Fruit fly (Drosophila melanogaster) whole organism, embryonic: ENCODE data around the gene CG31908.

Experiments used
- Abd-B ChIP-seq: fragments of 200-800 bp; sonication (Bioruptor generic); optimal IDR thresholded peaks from 2 replicates; lab custom pipeline; 2018; ENCODE audit warnings: missing biosample characterization, mild to moderate bottlenecking, missing genetic modification characterization, moderate library complexity
- Aef1 ChIP-seq: fragments of 200-800 bp; sonication (Bioruptor generic); IDR thresholded peaks from 3 replicates; pipeline ENCODE4 v1.3.6; 2022; ENCODE audit warnings: missing biosample characterization, missing genetic modification characterization
- Bteb2 ChIP-seq: fragments of 200-800 bp; sonication (Bioruptor generic); optimal IDR thresholded peaks from 2 replicates; lab custom pipeline; 2016; ENCODE audit warnings: missing biosample characterization, missing genetic modification characterization
- CG10431 ChIP-seq: fragments of 200-800 bp; sonication (Bioruptor generic); optimal IDR thresholded peaks from 3 replicates; lab custom pipeline; 2018; ENCODE audit warnings: missing biosample characterization, mild to moderate bottlenecking, missing genetic modification characterization
- CG10543 ChIP-seq: fragments of 200-800 bp; sonication (Bioruptor generic); optimal IDR thresholded peaks from 3 replicates; lab custom pipeline; 2017; ENCODE audit warnings: missing biosample characterization, mild to moderate bottlenecking, missing genetic modification characterization, moderate library complexity
- CG11247 ChIP-seq: fragments of 200-800 bp; sonication (Bioruptor generic); IDR thresholded peaks from 2 replicates; pipeline ENCODE4 v1.3.6; 2022; ENCODE audit warnings: missing biosample characterization, missing genetic modification characterization
- CG12236 ChIP-seq: fragments of 200-800 bp; sonication (Bioruptor generic); optimal IDR thresholded peaks from 2 replicates; lab custom pipeline; 2016; ENCODE audit warnings: missing biosample characterization, missing genetic modification characterization
- CG15269 ChIP-seq: fragments of 200-800 bp; sonication (Bioruptor generic); optimal IDR thresholded peaks from 2 replicates; lab custom pipeline; 2018; ENCODE audit warnings: missing biosample characterization, mild to moderate bottlenecking, missing genetic modification characterization, moderate library complexity
- CG1603 ChIP-seq: fragments of 200-800 bp; sonication (Bioruptor generic); optimal IDR thresholded peaks from 2 replicates; lab custom pipeline; 2019; ENCODE audit warnings: missing biosample characterization, mild to moderate bottlenecking, missing genetic modification characterization, moderate library complexity
- CG16815 ChIP-seq: fragments of 200-800 bp; sonication (Bioruptor generic); optimal IDR thresholded peaks from 3 replicates; lab custom pipeline; 2017; ENCODE audit warnings: missing biosample characterization, mild to moderate bottlenecking, missing genetic modification characterization
- CG17802 ChIP-seq: fragments of 200-800 bp; sonication (Bioruptor generic); optimal IDR thresholded peaks from 2 replicates; lab custom pipeline; 2018; ENCODE audit warnings: missing biosample characterization, mild to moderate bottlenecking, missing genetic modification characterization, moderate library complexity
- CG18476 ChIP-seq: fragments of 200-800 bp; sonication (Bioruptor generic); optimal IDR thresholded peaks from 2 replicates; lab custom pipeline; 2016; ENCODE audit warnings: missing biosample characterization, mild to moderate bottlenecking, missing genetic modification characterization
- CG2120 ChIP-seq: fragments of 200-800 bp; sonication (Bioruptor generic); optimal IDR thresholded peaks from 3 replicates; lab custom pipeline; 2016; ENCODE audit warnings: missing biosample characterization, missing genetic modification characterization
- CG30431 ChIP-seq: fragments of 200-800 bp; sonication (Bioruptor generic); optimal IDR thresholded peaks from 2 replicates; lab custom pipeline; 2017; ENCODE audit warnings: missing biosample characterization, missing genetic modification characterization
- CG33557 ChIP-seq: fragments of 200-800 bp; sonication (Bioruptor generic); optimal IDR thresholded peaks from 2 replicates; lab custom pipeline; 2019; ENCODE audit warnings: missing biosample characterization, mild to moderate bottlenecking, missing genetic modification characterization, moderate library complexity
- CG34422 ChIP-seq: fragments of 200-800 bp; sonication (Bioruptor generic); IDR thresholded peaks from 3 replicates; pipeline ENCODE4 v1.3.6; 2022; ENCODE audit warnings: missing biosample characterization, missing genetic modification characterization
- CG43689 ChIP-seq: fragments of 200-800 bp; sonication (Bioruptor generic); IDR thresholded peaks from 2 replicates; pipeline ENCODE4 v1.3.6; 2022; ENCODE audit warnings: missing biosample characterization, missing genetic modification characterization
- CG4707 ChIP-seq: fragments of 200-800 bp; sonication (Bioruptor generic); optimal IDR thresholded peaks from 2 replicates; lab custom pipeline; 2018; ENCODE audit warnings: missing biosample characterization, mild to moderate bottlenecking, missing genetic modification characterization, moderate library complexity
- CG5245 ChIP-seq: fragments of 200-800 bp; sonication (Bioruptor generic); optimal IDR thresholded peaks from 3 replicates; lab custom pipeline; 2016; ENCODE audit warnings: missing biosample characterization, missing genetic modification characterization
- CG6813 ChIP-seq: fragments of 200-800 bp; sonication (Bioruptor generic); optimal IDR thresholded peaks from 2 replicates; lab custom pipeline; 2017; ENCODE audit warnings: missing biosample characterization, missing genetic modification characterization, mild to moderate bottlenecking, moderate library complexity, missing genetic modification reagents
- CG6854 ChIP-seq: fragments of 200-800 bp; sonication (Bioruptor generic); optimal IDR thresholded peaks from 3 replicates; lab custom pipeline; 2017; ENCODE audit warnings: missing biosample characterization, mild to moderate bottlenecking, missing genetic modification characterization
- CG7271 ChIP-seq: fragments of 200-800 bp; sonication (Bioruptor generic); optimal IDR thresholded peaks from 2 replicates; lab custom pipeline; 2018; ENCODE audit warnings: missing biosample characterization, mild to moderate bottlenecking, missing genetic modification characterization, moderate library complexity
- CG7372 ChIP-seq: fragments of 200-800 bp; sonication (Bioruptor generic); IDR thresholded peaks from 2 replicates; pipeline ENCODE4 v1.3.6; 2022; ENCODE audit warnings: missing biosample characterization, missing genetic modification characterization
- CG8281 ChIP-seq: fragments of 200-800 bp; sonication (Bioruptor generic); optimal IDR thresholded peaks from 2 replicates; lab custom pipeline; 2018; ENCODE audit warnings: missing biosample characterization, mild to moderate bottlenecking, missing genetic modification characterization, moderate library complexity
- CG8388 ChIP-seq: fragments of 200-800 bp; sonication (Bioruptor generic); optimal IDR thresholded peaks from 2 replicates; lab custom pipeline; 2019; ENCODE audit warnings: missing biosample characterization, mild to moderate bottlenecking, missing genetic modification characterization, moderate library complexity
- CG9932 ChIP-seq: fragments of 200-800 bp; sonication (Bioruptor generic); IDR thresholded peaks from 2 replicates; pipeline ENCODE4 v1.3.6; 2022; ENCODE audit warnings: missing biosample characterization, missing genetic modification characterization
- GATAe ChIP-seq: fragments of 200-800 bp; sonication (Bioruptor generic); conservative IDR thresholded peaks from 2 replicates; pipeline ENCODE4 v1.3.6; 2022; ENCODE audit warnings: missing biosample characterization, missing genetic modification characterization
- H2.0 ChIP-seq: fragments of 200-800 bp; sonication (Bioruptor generic); IDR thresholded peaks from 2 replicates; pipeline ENCODE4 v1.3.6; 2022; ENCODE audit warnings: missing biosample characterization, missing genetic modification characterization
- HmgD ChIP-seq: fragments of 200-800 bp; sonication (Bioruptor generic); optimal IDR thresholded peaks from 3 replicates; lab custom pipeline; 2016; ENCODE audit warnings: missing biosample characterization, missing genetic modification characterization
- MBD-R2 ChIP-seq: fragments of 200-800 bp; sonication (Bioruptor generic); IDR thresholded peaks from 2 replicates; pipeline ENCODE4 v1.3.6; 2022; ENCODE audit warnings: missing biosample characterization, missing genetic modification characterization
- Mad ChIP-seq: fragments of 200-800 bp; sonication (Bioruptor generic); optimal IDR thresholded peaks from 2 replicates; lab custom pipeline; 2016; ENCODE audit warnings: missing biosample characterization, missing genetic modification characterization
- Sox100B ChIP-seq: fragments of 200-800 bp; sonication (Bioruptor generic); optimal IDR thresholded peaks from 3 replicates; lab custom pipeline; 2018; ENCODE audit warnings: missing biosample characterization, mild to moderate bottlenecking, missing genetic modification characterization
- Sox102F ChIP-seq: fragments of 200-800 bp; sonication (Bioruptor generic); optimal IDR thresholded peaks from 2 replicates; lab custom pipeline; 2018; ENCODE audit warnings: missing biosample characterization, mild to moderate bottlenecking, missing genetic modification characterization, moderate library complexity
- Xbp1 ChIP-seq: fragments of 200-800 bp; sonication (Bioruptor generic); optimal IDR thresholded peaks from 3 replicates; lab custom pipeline; 2016; ENCODE audit warnings: missing biosample characterization, mild to moderate bottlenecking, missing genetic modification characterization
- ara ChIP-seq: fragments of 200-800 bp; sonication (Bioruptor generic); IDR thresholded peaks from 2 replicates; pipeline ENCODE4 v1.3.6; 2022; ENCODE audit warnings: missing biosample characterization, missing genetic modification characterization
- ase ChIP-seq: fragments of 200-800 bp; sonication (Bioruptor generic); IDR thresholded peaks from 3 replicates; pipeline ENCODE4 v1.3.6; 2022; ENCODE audit warnings: missing biosample characterization, missing genetic modification characterization
- cato ChIP-seq: fragments of 200-800 bp; sonication (Bioruptor generic); optimal IDR thresholded peaks from 2 replicates; lab custom pipeline; 2016; ENCODE audit warnings: missing biosample characterization, missing genetic modification characterization, borderline replicate concordance
- chm ChIP-seq: fragments of 200-800 bp; sonication (Bioruptor generic); IDR thresholded peaks from 2 replicates; pipeline ENCODE4 v1.3.6; 2022; ENCODE audit warnings: missing biosample characterization, missing genetic modification characterization
- corto ChIP-seq: fragments of 200-800 bp; sonication (Bioruptor generic); optimal IDR thresholded peaks from 2 replicates; lab custom pipeline; 2016; ENCODE audit warnings: missing biosample characterization, mild to moderate bottlenecking, missing genetic modification characterization, moderate library complexity
- crc ChIP-seq: fragments of 200-800 bp; sonication (Bioruptor generic); optimal IDR thresholded peaks from 2 replicates; lab custom pipeline; 2016; ENCODE audit warnings: missing biosample characterization, missing genetic modification characterization
- fru ChIP-seq: fragments of >200 bp; optimal IDR thresholded peaks from 2 replicates; lab custom pipeline; 2017
- grau ChIP-seq: fragments of 200-800 bp; optimal IDR thresholded peaks from 3 replicates; lab custom pipeline; 2019; ENCODE audit warnings: missing biosample characterization, mild to moderate bottlenecking, missing genetic modification characterization, moderate library complexity
- gro ChIP-seq: fragments of 200-800 bp; sonication (Bioruptor generic); optimal IDR thresholded peaks from 2 replicates; lab custom pipeline; 2016; ENCODE audit warnings: missing biosample characterization, missing genetic modification characterization
- inv ChIP-seq: fragments of 200-800 bp; sonication (Bioruptor generic); IDR thresholded peaks from 2 replicates; pipeline ENCODE4 v1.3.6; 2022; ENCODE audit warnings: missing biosample characterization, missing genetic modification characterization; ENCODE audit not compliant: partially characterized antibody
- klu ChIP-seq: fragments of 200-800 bp; sonication (Bioruptor generic); IDR thresholded peaks from 2 replicates; pipeline ENCODE4 v1.3.6; 2022; ENCODE audit warnings: missing biosample characterization, missing genetic modification characterization
- nmo ChIP-seq: fragments of 200-800 bp; sonication (Bioruptor generic); optimal IDR thresholded peaks from 2 replicates; lab custom pipeline; 2018; ENCODE audit warnings: missing biosample characterization, mild to moderate bottlenecking, missing genetic modification characterization, moderate library complexity
- onecut ChIP-seq: fragments of 200-800 bp; sonication (Bioruptor generic); IDR thresholded peaks from 2 replicates; pipeline ENCODE4 v1.3.6; 2022; ENCODE audit warnings: missing biosample characterization, missing genetic modification characterization
- psq ChIP-seq: fragments of 200-800 bp; sonication (Bioruptor generic); optimal IDR thresholded peaks from 2 replicates; lab custom pipeline; 2017; ENCODE audit warnings: missing biosample characterization, missing genetic modification characterization
- sens ChIP-seq: fragments of 200-800 bp; sonication (Bioruptor generic); peaks from one replicate; lab custom pipeline; 2016; ENCODE audit warnings: missing biosample characterization, missing genetic modification characterization
- tap ChIP-seq: fragments of 200-800 bp; optimal IDR thresholded peaks from 3 replicates; lab custom pipeline; 2019; ENCODE audit warnings: missing biosample characterization, mild to moderate bottlenecking, missing genetic modification characterization, moderate library complexity
- vfl ChIP-seq: fragments of 200-800 bp; sonication (Bioruptor generic); optimal IDR thresholded peaks from 2 replicates; lab custom pipeline; 2016; ENCODE audit warnings: missing biosample characterization, missing genetic modification characterization
- zen2 ChIP-seq: fragments of 200-800 bp; sonication (Bioruptor generic); IDR thresholded peaks from 3 replicates; pipeline ENCODE4 v1.3.6; 2022; ENCODE audit warnings: missing biosample characterization, missing genetic modification characterization; ENCODE audit not compliant: partially characterized antibody

Gene CG31908

DNA sequence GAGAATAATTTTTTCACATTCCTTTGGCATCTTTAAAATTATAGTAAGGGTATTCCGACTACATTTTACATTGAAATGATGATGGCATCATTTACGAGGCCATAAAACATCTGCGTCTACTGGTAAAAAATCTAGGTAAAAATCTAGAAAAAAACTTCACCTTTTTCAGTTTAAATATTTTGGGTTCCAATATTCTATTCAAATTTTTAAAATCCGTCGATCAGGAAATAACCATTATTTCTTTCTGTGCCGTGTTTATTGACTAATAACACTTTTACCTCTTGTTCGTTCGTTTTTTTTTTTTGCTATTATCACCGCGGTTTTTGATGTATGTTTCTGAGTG, 12.1 kb upstream of the CG31908 start (continued):
- peak; percentile 72 for TF ChIP-seq Abd-B (GFP tag; lab: Kevin White, UChicago)
- peak; percentile 89 for TF ChIP-seq sens (GFP tag; lab: Kevin White, UChicago)
- TF ChIP-seq HmgD (GFP tag; lab: Kevin White, UChicago): no peak
- TF ChIP-seq grau (tag; lab: Kevin White, UChicago): peak; percentile 38
- no peak for TF ChIP-seq klu (GFP tag; lab: Robert Waterston, UW)
- peak; percentile 24; the same call in 1 of the 2 replicates for TF ChIP-seq CG9932 (GFP tag; lab: Robert Waterston, UW)
- TF ChIP-seq CG11247: peak; percentile 62
- no peak for TF ChIP-seq fru (lab: Kevin White, UChicago)
- peak; percentile 37 for TF ChIP-seq nmo (GFP tag; lab: Kevin White, UChicago)
- TF ChIP-seq corto: no peak
- TF ChIP-seq CG12236 (GFP tag; lab: Kevin White, UChicago): peak; percentile 66
- peak; percentile 67; the same call in 2 of the 3 replicates for TF ChIP-seq CG34422 (GFP tag; lab: Robert Waterston, UW)
- TF ChIP-seq gro (GFP tag; lab: Kevin White, UChicago): no peak
- TF ChIP-seq Sox102F: no peak
- TF ChIP-seq CG7372 (GFP tag; lab: Robert Waterston, UW): peak; percentile 52; the same call in 1 of the 2 replicates
- peak; percentile 62 for TF ChIP-seq CG15269
- TF ChIP-seq CG18476 (GFP tag; lab: Kevin White, UChicago): no peak
- TF ChIP-seq CG10543: no peak
- TF ChIP-seq Sox100B (GFP tag; lab: Kevin White, UChicago): peak; percentile 43
- no peak for TF ChIP-seq CG17802
- peak; percentile 35 for TF ChIP-seq CG6813
- no peak for TF ChIP-seq CG5245 (GFP tag; lab: Kevin White, UChicago)
- peak; percentile 33 for TF ChIP-seq Bteb2 (GFP tag; lab: Kevin White, UChicago)
- peak; percentile 16 for TF ChIP-seq crc
- peak; percentile 52; the same call in 1 of the 2 replicates for TF ChIP-seq onecut (GFP tag; lab: Robert Waterston, UW)
- TF ChIP-seq H2.0 (GFP tag; lab: Robert Waterston, UW): peak; percentile 62
- TF ChIP-seq ara: peak; percentile 63; the same call in 1 of the 2 replicates
- TF ChIP-seq Xbp1: peak; percentile 80
- TF ChIP-seq CG6854: no peak
- no peak for TF ChIP-seq CG10431 (GFP tag; lab: Kevin White, UChicago)
- TF ChIP-seq CG1603 (tag; lab: Kevin White, UChicago): peak; percentile 43
- TF ChIP-seq CG4707: no peak
- TF ChIP-seq CG33557 (GFP tag; lab: Kevin White, UChicago): no peak
- no peak for TF ChIP-seq CG43689 (GFP tag; lab: Robert Waterston, UW)
- TF ChIP-seq CG8388 (GFP tag; lab: Kevin White, UChicago): peak; percentile 61
- TF ChIP-seq MBD-R2 (GFP tag; lab: Robert Waterston, UW): peak; percentile 36; the same call in 1 of the 2 replicates
- no peak for TF ChIP-seq GATAe (GFP tag; lab: Robert Waterston, UW)
- TF ChIP-seq Mad (GFP tag; lab: Kevin White, UChicago): no peak
- TF ChIP-seq vfl (GFP tag; lab: Kevin White, UChicago): no peak
- TF ChIP-seq chm (GFP tag; lab: Robert Waterston, UW): no peak
- TF ChIP-seq tap: peak; percentile 24
- TF ChIP-seq CG30431: no peak
- TF ChIP-seq CG2120 (GFP tag; lab: Kevin White, UChicago): peak; percentile 70
- no peak for TF ChIP-seq zen2 (GFP tag; lab: Robert Waterston, UW)
- TF ChIP-seq psq (GFP tag; lab: Kevin White, UChicago): peak; percentile 5
- no peak for TF ChIP-seq CG8281
- no peak for TF ChIP-seq inv (GFP tag; lab: Robert Waterston, UW)
- no peak for TF ChIP-seq cato (GFP tag; lab: Kevin White, UChicago)
- TF ChIP-seq ase: 0 out of 3 replicates have a peak, but pooled peaks have one; percentile 51
- no peak for TF ChIP-seq CG7271
- TF ChIP-seq CG16815: no peak
- peak; percentile 54 for TF ChIP-seq Aef1 (GFP tag; lab: Robert Waterston, UW)
